Fruit fly (Drosophila melanogaster) whole organism, prepupa: ENCODE data around the gene Atac2.

Experiments used
- Blimp-1 ChIP-seq: fragments of 200-800 bp; sonication (Bioruptor generic); optimal IDR thresholded peaks from 3 replicates; lab custom pipeline; 2017; ENCODE audit warnings: missing biosample characterization, missing genetic modification characterization, mild to moderate bottlenecking, moderate library complexity, missing genetic modification reagents
- CG10631 ChIP-seq: fragments of 200-800 bp; sonication (Bioruptor generic); optimal IDR thresholded peaks from 2 replicates; lab custom pipeline; 2016; ENCODE audit warnings: missing biosample characterization, missing genetic modification characterization
- CG11294 ChIP-seq: fragments of 200-800 bp; sonication (Bioruptor generic); IDR thresholded peaks from 2 replicates; pipeline ENCODE4 v1.3.6; 2022; ENCODE audit warnings: missing biosample characterization, missing genetic modification characterization
- CG11762 ChIP-seq: fragments of 200-800 bp; sonication (Bioruptor generic); optimal IDR thresholded peaks from 3 replicates; lab custom pipeline; 2016; ENCODE audit warnings: missing biosample characterization, missing genetic modification characterization; ENCODE audit not compliant: insufficient read depth
- CG11902 ChIP-seq: fragments of 200-800 bp; sonication (Bioruptor generic); optimal IDR thresholded peaks from 3 replicates; lab custom pipeline; 2016; ENCODE audit warnings: missing biosample characterization, missing genetic modification characterization
- CG15336 ChIP-seq: fragments of 200-800 bp; sonication (Bioruptor generic); IDR thresholded peaks from 2 replicates; pipeline ENCODE4 v1.3.6; 2022; ENCODE audit warnings: missing biosample characterization, missing genetic modification characterization
- CG16779 ChIP-seq: fragments of 200-800 bp; sonication (Bioruptor generic); optimal IDR thresholded peaks from 3 replicates; lab custom pipeline; 2017; ENCODE audit warnings: missing biosample characterization, mild to moderate bottlenecking, missing genetic modification characterization
- CG3032 ChIP-seq: fragments of 200-800 bp; optimal IDR thresholded peaks from 2 replicates; lab custom pipeline; 2019; ENCODE audit warnings: missing biosample characterization, mild to moderate bottlenecking, missing genetic modification characterization, moderate library complexity
- CG31627 ChIP-seq: fragments of 200-800 bp; sonication (Bioruptor generic); optimal IDR thresholded peaks from 3 replicates; lab custom pipeline; 2016; ENCODE audit warnings: missing biosample characterization, missing genetic modification characterization
- CG32006 ChIP-seq: fragments of 200-800 bp; sonication (Bioruptor generic); optimal IDR thresholded peaks from 3 replicates; lab custom pipeline; 2017; ENCODE audit warnings: missing biosample characterization, mild to moderate bottlenecking, missing genetic modification characterization
- CG4318 ChIP-seq: fragments of 200-800 bp; sonication (Bioruptor generic); optimal IDR thresholded peaks from 3 replicates; lab custom pipeline; 2017; ENCODE audit warnings: missing biosample characterization, mild to moderate bottlenecking, missing genetic modification characterization
- CG6276 ChIP-seq: fragments of 200-800 bp; sonication (Bioruptor generic); optimal IDR thresholded peaks from 2 replicates; lab custom pipeline; 2017; ENCODE audit warnings: missing biosample characterization, mild to moderate bottlenecking, missing genetic modification characterization
- CG6792 ChIP-seq: fragments of 200-800 bp; sonication (Bioruptor generic); optimal IDR thresholded peaks from 3 replicates; lab custom pipeline; 2016; ENCODE audit warnings: missing biosample characterization, missing genetic modification characterization
- CG6808 ChIP-seq: fragments of 200-800 bp; sonication (Bioruptor generic); optimal IDR thresholded peaks from 3 replicates; lab custom pipeline; 2017; ENCODE audit warnings: missing biosample characterization, missing genetic modification characterization, mild to moderate bottlenecking, moderate library complexity, missing genetic modification reagents
- CG7368 ChIP-seq: fragments of 200-800 bp; sonication (Bioruptor generic); optimal IDR thresholded peaks from 3 replicates; lab custom pipeline; 2016; ENCODE audit warnings: missing biosample characterization, missing genetic modification characterization
- CG8119 ChIP-seq: fragments of 200-800 bp; sonication (Bioruptor generic); IDR thresholded peaks from 3 replicates; pipeline ENCODE4 v1.3.6; 2022; ENCODE audit warnings: missing biosample characterization, missing genetic modification characterization
- CG8319 ChIP-seq: fragments of 200-800 bp; sonication (Bioruptor generic); optimal IDR thresholded peaks from 3 replicates; lab custom pipeline; 2016; ENCODE audit warnings: missing biosample characterization, missing genetic modification characterization
- Eip75B ChIP-seq: fragments of 200-800 bp; sonication (Bioruptor generic); optimal IDR thresholded peaks from 3 replicates; lab custom pipeline; 2016; ENCODE audit warnings: missing biosample characterization, missing genetic modification characterization
- Eip78C ChIP-seq: fragments of 200-800 bp; sonication (Bioruptor generic); peaks from one replicate; lab custom pipeline; 2016; ENCODE audit warnings: missing biosample characterization, missing genetic modification characterization
- Ets96B ChIP-seq: fragments of 200-800 bp; optimal IDR thresholded peaks from 2 replicates; lab custom pipeline; 2019; ENCODE audit warnings: missing biosample characterization, mild to moderate bottlenecking, missing genetic modification characterization, moderate library complexity
- Gug ChIP-seq: fragments of 200-800 bp; sonication (Bioruptor generic); IDR thresholded peaks from 2 replicates; pipeline ENCODE4 v1.3.6; 2022; ENCODE audit warnings: missing biosample characterization, missing genetic modification characterization
- Hr39 ChIP-seq: fragments of 200-800 bp; sonication (Bioruptor generic); optimal IDR thresholded peaks from 2 replicates; lab custom pipeline; 2016; ENCODE audit warnings: missing biosample characterization, missing genetic modification characterization
- Hr4 ChIP-seq: fragments of 200-800 bp; sonication (Bioruptor generic); optimal IDR thresholded peaks from 3 replicates; lab custom pipeline; 2016; ENCODE audit warnings: missing biosample characterization, missing genetic modification characterization
- Lpt ChIP-seq: fragments of 200-800 bp; sonication (Bioruptor generic); optimal IDR thresholded peaks from 3 replicates; lab custom pipeline; 2016; ENCODE audit warnings: missing biosample characterization, missing genetic modification characterization
- OdsH ChIP-seq: fragments of 200-800 bp; sonication (Bioruptor generic); optimal IDR thresholded peaks from 3 replicates; lab custom pipeline; 2016; ENCODE audit warnings: missing biosample characterization, missing genetic modification characterization
- Smox ChIP-seq: fragments of 200-800 bp; sonication (Bioruptor generic); optimal IDR thresholded peaks from 3 replicates; lab custom pipeline; 2016; ENCODE audit warnings: missing biosample characterization, missing genetic modification characterization
- Sox102F ChIP-seq: fragments of 200-800 bp; sonication (Bioruptor generic); optimal IDR thresholded peaks from 2 replicates; lab custom pipeline; 2016; ENCODE audit warnings: missing biosample characterization, mild to moderate bottlenecking, missing genetic modification characterization
- Sox14 ChIP-seq: fragments of 200-800 bp; sonication (Bioruptor generic); optimal IDR thresholded peaks from 3 replicates; lab custom pipeline; 2016; ENCODE audit warnings: missing biosample characterization, missing genetic modification characterization
- Sox15 ChIP-seq: fragments of 200-800 bp; sonication (Bioruptor generic); optimal IDR thresholded peaks from 3 replicates; lab custom pipeline; 2016; ENCODE audit warnings: missing biosample characterization, missing genetic modification characterization
- achi ChIP-seq: fragments of 200-800 bp; sonication (Bioruptor generic); optimal IDR thresholded peaks from 3 replicates; lab custom pipeline; 2016; ENCODE audit warnings: missing biosample characterization, missing genetic modification characterization
- cyc ChIP-seq: fragments of 200-800 bp; sonication (Bioruptor generic); optimal IDR thresholded peaks from 3 replicates; lab custom pipeline; 2016; ENCODE audit warnings: missing biosample characterization, missing genetic modification characterization
- dac ChIP-seq: fragments of 200-800 bp; sonication (Bioruptor generic); optimal IDR thresholded peaks from 2 replicates; lab custom pipeline; 2017; ENCODE audit warnings: missing biosample characterization, mild to moderate bottlenecking, missing genetic modification characterization
- dsx ChIP-seq: fragments of 200-800 bp; optimal IDR thresholded peaks from 3 replicates; lab custom pipeline; 2019; ENCODE audit warnings: missing biosample characterization, mild to moderate bottlenecking, missing genetic modification characterization, moderate library complexity; ENCODE audit not compliant: poor library complexity, severe bottlenecking
- eg ChIP-seq: fragments of 200-800 bp; sonication (Bioruptor generic); IDR thresholded peaks from 3 replicates; pipeline ENCODE4 v1.3.6; 2022; ENCODE audit warnings: missing biosample characterization, missing genetic modification characterization
- fd59A ChIP-seq: fragments of 200-800 bp; sonication (Bioruptor generic); optimal IDR thresholded peaks from 2 replicates; lab custom pipeline; 2017; ENCODE audit warnings: missing biosample characterization, mild to moderate bottlenecking, missing genetic modification characterization, missing genetic modification reagents
- fd85E ChIP-seq: fragments of 200-800 bp; sonication (Bioruptor generic); optimal IDR thresholded peaks from 3 replicates; lab custom pipeline; 2016; ENCODE audit warnings: missing biosample characterization, missing genetic modification characterization
- fkh ChIP-seq: fragments of 200-800 bp; sonication (Bioruptor generic); optimal IDR thresholded peaks from 3 replicates; lab custom pipeline; 2017; ENCODE audit warnings: missing biosample characterization, mild to moderate bottlenecking, missing genetic modification characterization, moderate library complexity
- pdm3 ChIP-seq: fragments of 200-800 bp; sonication (Bioruptor generic); optimal IDR thresholded peaks from 3 replicates; lab custom pipeline; 2016; ENCODE audit warnings: missing biosample characterization, missing genetic modification characterization
- salr ChIP-seq, 2 experiments: fragments of 200-800 bp; sonication (Bioruptor generic); optimal IDR thresholded peaks; 3 replicates each; lab custom pipeline; 2016 to 2018; ENCODE audit warnings: missing biosample characterization in 2 of 2, missing genetic modification characterization in 2 of 2, mild to moderate bottlenecking in 1 of 2
- spab ChIP-seq: fragments of 200-800 bp; sonication (Bioruptor generic); optimal IDR thresholded peaks from 2 replicates; lab custom pipeline; 2017; ENCODE audit warnings: missing biosample characterization, mild to moderate bottlenecking, missing genetic modification characterization, missing genetic modification reagents
- ss ChIP-seq, 2 experiments: fragments of 200-800 bp; sonication (Bioruptor generic); optimal IDR thresholded peaks; 2 replicates in 1 of 2; 3 replicates in 1 of 2; lab custom pipeline; 2017 to 2018; ENCODE audit warnings: mild to moderate bottlenecking in 2 of 2, missing biosample characterization in 2 of 2, missing genetic modification characterization in 2 of 2, moderate library complexity in 1 of 2
- svp ChIP-seq: fragments of 200-800 bp; sonication (Bioruptor generic); peaks from one replicate; lab custom pipeline; 2016; ENCODE audit warnings: missing biosample characterization, missing genetic modification characterization
- vri ChIP-seq: fragments of 200-800 bp; sonication (Bioruptor generic); optimal IDR thresholded peaks from 3 replicates; lab custom pipeline; 2016; ENCODE audit warnings: missing biosample characterization, mild to moderate bottlenecking, missing genetic modification characterization

The Atac2 gene

dm6 chr2L:18612106-18612505 is at the start of gene Atac2:
Gene Atac2, minus strand, starts transcription at chr2L:18612249.
- TF ChIP-seq CG8319 (GFP tag; lab: Kevin White, UChicago): no peak

dm6 chr2L:18658108-18658507 is 46.1 kb upstream of the Atac2 start:
- TF ChIP-seq Eip78C (GFP tag; lab: Kevin White, UChicago) (peak; percentile 61), spab (GFP tag; lab: Kevin White, UChicago) (no peak), Sox102F (GFP tag; lab: Kevin White, UChicago) (no peak), CG11762 (GFP tag; lab: Kevin White, UChicago) (no peak), vri (GFP tag; lab: Kevin White, UChicago) (no peak), svp (GFP tag; lab: Kevin White, UChicago) (no peak), Hr4 (GFP tag; lab: Kevin White, UChicago) (peak; percentile 1), Eip75B (no peak), dsx (GFP tag; lab: Kevin White, UChicago) (no peak), Sox14 (GFP tag; lab: Kevin White, UChicago) (no peak), Gug (GFP tag; lab: Robert Waterston, UW) (no peak), fd85E (GFP tag; lab: Kevin White, UChicago) (no peak), CG10631 (no peak), CG11294 (no peak), CG16779 (tag; lab: Kevin White, UChicago) (no peak), Hr39 (GFP tag; lab: Kevin White, UChicago) (no peak)

dm6 chr2L:18656691-18657237 is 44.7 kb upstream of the Atac2 start:
- no peak for TF ChIP-seq Eip75B
- TF ChIP-seq OdsH (GFP tag; lab: Kevin White, UChicago): no peak
- TF ChIP-seq Blimp-1 (GFP tag; lab: Kevin White, UChicago): no peak
- TF ChIP-seq Sox15 (GFP tag; lab: Kevin White, UChicago): no peak
- TF ChIP-seq CG6808 (GFP tag; lab: Kevin White, UChicago): no peak
- peak; percentile 25 for TF ChIP-seq svp (GFP tag; lab: Kevin White, UChicago)
- no peak for TF ChIP-seq pdm3 (GFP tag; lab: Kevin White, UChicago)
- TF ChIP-seq CG32006 (GFP tag; lab: Kevin White, UChicago): peak; percentile 6
- no peak for TF ChIP-seq Lpt (GFP tag; lab: Kevin White, UChicago)
- TF ChIP-seq Smox (GFP tag; lab: Kevin White, UChicago): no peak
- TF ChIP-seq CG7368: no peak
- no peak for TF ChIP-seq Hr39 (GFP tag; lab: Kevin White, UChicago)
- peak; percentile 22; the same call in 1 of the 3 replicates for TF ChIP-seq eg (GFP tag; lab: Robert Waterston, UW)
- TF ChIP-seq Eip78C (GFP tag; lab: Kevin White, UChicago): peak; percentile 20
- TF ChIP-seq fkh (GFP tag; lab: Kevin White, UChicago): no peak
- TF ChIP-seq ss (GFP tag; optimal IDR thresholded peaks at IDR 0.05; lab: Kevin White, UChicago): no peak
- no peak for TF ChIP-seq vri (GFP tag; lab: Kevin White, UChicago)
- no peak for TF ChIP-seq CG15336 (GFP tag; lab: Robert Waterston, UW)
- TF ChIP-seq dac (GFP tag; lab: Kevin White, UChicago): no peak
- no peak for TF ChIP-seq CG8119

dm6 chr2L:18653328-18653675 is 41.3 kb upstream of the Atac2 start:
- TF ChIP-seq Ets96B (tag; lab: Kevin White, UChicago): peak; percentile 85
- TF ChIP-seq Sox15 (GFP tag; lab: Kevin White, UChicago): peak; percentile 70
- TF ChIP-seq fd59A (GFP tag; lab: Kevin White, UChicago): peak; percentile 70
- TF ChIP-seq fd85E (GFP tag; lab: Kevin White, UChicago): no peak
- peak; percentile 83 for TF ChIP-seq pdm3 (GFP tag; lab: Kevin White, UChicago)
- peak; percentile 78 for TF ChIP-seq CG8319 (GFP tag; lab: Kevin White, UChicago)
- peak; percentile 94 for TF ChIP-seq cyc (GFP tag; lab: Kevin White, UChicago)
- TF ChIP-seq CG4318 (GFP tag; lab: Kevin White, UChicago): peak; percentile 29
- peak; percentile 60 for TF ChIP-seq Blimp-1 (GFP tag; lab: Kevin White, UChicago)
- TF ChIP-seq CG6792 (GFP tag; lab: Kevin White, UChicago): peak; percentile 76
- TF ChIP-seq CG7368: peak; percentile 73
- TF ChIP-seq Eip78C (GFP tag; lab: Kevin White, UChicago): peak; percentile 97
- TF ChIP-seq CG31627 (GFP tag; lab: Kevin White, UChicago): peak; percentile 83
- peak; percentile 62 to 73 for TF ChIP-seq ss (GFP tag; optimal IDR thresholded peaks at IDR 0.05; lab: Kevin White, UChicago)
- TF ChIP-seq CG6276 (GFP tag; lab: Kevin White, UChicago): peak; percentile 28
- TF ChIP-seq CG32006 (GFP tag; lab: Kevin White, UChicago): peak; percentile 67
- TF ChIP-seq salr (GFP tag; optimal IDR thresholded peaks at IDR 0.05; lab: Kevin White, UChicago): peak; percentile 43 to 62
- TF ChIP-seq CG6808 (GFP tag; lab: Kevin White, UChicago): peak; percentile 73
- peak; percentile 82 for TF ChIP-seq CG3032 (tag; lab: Kevin White, UChicago)
- no peak for TF ChIP-seq fkh (GFP tag; lab: Kevin White, UChicago)
- TF ChIP-seq vri (GFP tag; lab: Kevin White, UChicago): peak; percentile 86
- peak; percentile 72; the same call in 2 of the 3 replicates for TF ChIP-seq eg (GFP tag; lab: Robert Waterston, UW)
- peak; percentile 85 for TF ChIP-seq achi
- peak; percentile 78 for TF ChIP-seq CG11902
- TF ChIP-seq dac (GFP tag; lab: Kevin White, UChicago): no peak
- TF ChIP-seq spab (GFP tag; lab: Kevin White, UChicago): peak; percentile 79
